Worm (Caenorhabditis elegans) whole organism, midembryonic: ENCODE data around the gene usp-39.

ENCODE experiments used
- T22C8.4 ChIP-seq: fragments of 200-800 bp; sonication (Bioruptor generic); IDR thresholded peaks from 2 replicates; pipeline ENCODE4 v1.3.6; 2022; ENCODE audit warnings: missing genetic modification characterization, missing compliant biosample characterization
- cog-1 ChIP-seq: sonication (generic microtip); optimal IDR thresholded peaks from 2 replicates; lab custom pipeline; 2016; ENCODE audit warnings: missing genetic modification characterization, missing compliant biosample characterization
- flt-1 ChIP-seq: fragments of 200-800 bp; sonication (Bioruptor generic); IDR thresholded peaks from 2 replicates; pipeline ENCODE4 v1.3.6; 2022; ENCODE audit warnings: missing genetic modification characterization, missing compliant biosample characterization
- klf-2 ChIP-seq: fragments of 200-800 bp; sonication (Bioruptor generic); conservative IDR thresholded peaks from 2 replicates; pipeline ENCODE4 v1.3.6; 2022; ENCODE audit warnings: missing genetic modification reagents, missing genetic modification characterization, missing compliant biosample characterization
- ref-1 ChIP-seq: fragments of 200-800 bp; sonication (Bioruptor generic); conservative IDR thresholded peaks from 2 replicates; pipeline ENCODE4 v1.3.6; 2022; ENCODE audit warnings: missing genetic modification reagents, missing genetic modification characterization, missing compliant biosample characterization
- tab-1 ChIP-seq: fragments of 200-800 bp; sonication (Bioruptor generic); IDR thresholded peaks from 2 replicates; pipeline ENCODE4 v1.3.6; 2022; ENCODE audit warnings: missing genetic modification characterization, missing compliant biosample characterization
- ztf-23 ChIP-seq: fragments of 200-800 bp; sonication (Bioruptor generic); IDR thresholded peaks from 2 replicates; pipeline ENCODE4 v1.3.6; 2022; ENCODE audit warnings: missing genetic modification reagents, missing genetic modification characterization, missing compliant biosample characterization
- ztf-29 ChIP-seq: fragments of 200-800 bp; sonication (Bioruptor generic); IDR thresholded peaks from 2 replicates; pipeline ENCODE4 v1.3.6; 2022; ENCODE audit warnings: missing genetic modification reagents, missing genetic modification characterization, missing compliant biosample characterization

DNA sequence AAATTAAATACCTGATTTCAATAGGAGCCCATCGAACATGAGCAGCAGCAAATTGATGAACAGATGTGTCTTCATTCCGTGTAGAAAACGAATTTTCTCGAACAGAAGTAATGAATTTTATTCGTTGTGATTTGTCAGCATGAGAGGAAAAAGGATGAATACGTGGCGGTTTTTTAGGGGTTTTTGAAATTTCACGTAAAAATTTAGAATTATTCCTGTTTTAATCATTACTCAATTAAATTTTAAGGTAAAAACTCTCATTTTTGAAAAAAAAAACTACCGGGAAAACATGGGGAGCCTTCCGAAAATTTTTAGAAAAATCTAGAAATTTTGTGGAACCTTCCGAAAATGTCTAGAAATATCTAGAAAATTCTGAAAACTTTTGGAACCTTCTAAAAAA lies 27.3 kb upstream of the usp-39 start, which contains the start of gene K02F6.7:
- TF ChIP-seq cog-1 (tag; lab: Kevin White, UChicago) (no peak), T22C8.4 (no peak), ztf-23 (GFP tag; lab: Robert Waterston, UW) (no peak), klf-2 (GFP tag; lab: Robert Waterston, UW) (no peak), tab-1 (no peak), ztf-29 (no peak), ref-1 (GFP tag; lab: Robert Waterston, UW) (no peak), flt-1 (GFP tag; lab: Robert Waterston, UW) (no peak)
